Worm (Caenorhabditis elegans): ENCODE results near the gene F43G6.17.

F43G6.17 gene

ce11 chrII:11802451-11802850 is at the start of gene F43G6.17:
Gene F43G6.17, plus strand, starts transcription at chrII:11802751.
- TF ChIP-seq tab-1 (GFP tag; IDR thresholded peaks at IDR 0.05), result no peak
- no peak for TF ChIP-seq med-1 (GFP tag; optimal IDR thresholded peaks at IDR 0.05; ENCODE audit: insufficient read depth)
- TF ChIP-seq ztf-23 (GFP tag; IDR thresholded peaks at IDR 0.05), result no peak
- TF ChIP-seq flt-1 (GFP tag; IDR thresholded peaks at IDR 0.05), result no peak
- no peak for TF ChIP-seq klf-2 (GFP tag; conservative IDR thresholded peaks at IDR 0.05)
- TF ChIP-seq ref-1 (GFP tag; conservative IDR thresholded peaks at IDR 0.05), result no peak
- TF ChIP-seq cog-1 (tag; optimal IDR thresholded peaks at IDR 0.05), result no peak
- TF ChIP-seq T22C8.4 (GFP tag; IDR thresholded peaks at IDR 0.05), result no peak
- TF ChIP-seq ztf-29 (GFP tag; IDR thresholded peaks at IDR 0.05), result no peak

DNA sequence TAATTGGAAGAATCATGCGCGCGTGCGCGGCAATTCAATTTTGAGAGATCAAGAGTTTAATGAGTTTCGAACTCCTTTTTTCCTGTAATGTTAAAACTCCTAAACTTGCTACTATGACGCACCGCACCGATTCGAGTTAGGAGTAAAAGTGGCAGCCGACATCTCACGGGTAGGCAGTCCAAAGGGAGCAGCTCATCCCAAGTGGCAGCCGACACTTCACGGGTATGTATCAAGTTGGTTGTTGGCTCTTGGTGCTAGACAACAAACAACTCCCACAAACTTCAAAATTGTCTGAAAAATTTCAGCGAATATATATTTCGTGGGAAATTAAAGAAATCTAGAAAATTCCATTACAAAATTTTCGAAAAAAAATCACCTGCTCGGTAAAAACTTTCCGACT is 49.4 kb upstream of the F43G6.17 start:
- TF ChIP-seq ztf-23 (GFP tag; IDR thresholded peaks at IDR 0.05), result no peak
- TF ChIP-seq cog-1 (tag; optimal IDR thresholded peaks at IDR 0.05), result no peak
- no peak for TF ChIP-seq klf-2 (GFP tag; conservative IDR thresholded peaks at IDR 0.05)

- TF ChIP-seq ref-1 (GFP tag; conservative IDR thresholded peaks at IDR 0.05) (no peak), ztf-29 (GFP tag; IDR thresholded peaks at IDR 0.05) (no peak), T22C8.4 (GFP tag; IDR thresholded peaks at IDR 0.05) (no peak), klf-2 (GFP tag; conservative IDR thresholded peaks at IDR 0.05) (no peak)
Observed at ce11 chrII:11756684-11757107, 45.9 kb upstream of the F43G6.17 start.

DNA sequence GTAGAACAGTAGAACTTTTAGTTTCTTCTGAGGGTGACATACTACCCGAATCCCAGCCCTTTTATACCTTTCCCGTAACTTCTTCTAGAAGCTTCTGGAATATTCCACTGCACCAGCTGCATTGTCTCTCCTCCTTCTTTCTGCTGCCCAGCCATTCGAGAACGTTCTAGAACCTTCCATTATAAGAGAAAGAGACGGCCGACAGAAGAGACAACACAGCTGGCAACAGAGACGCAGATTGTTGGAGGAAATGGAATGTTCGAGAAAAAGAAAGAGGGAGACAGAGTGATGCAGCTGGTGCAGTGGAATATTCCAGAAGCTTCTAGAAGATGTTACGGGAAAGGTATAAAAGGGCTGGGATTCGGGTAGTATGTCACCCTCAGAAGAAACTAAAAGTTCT is 43.3 kb upstream of the F43G6.17 start, which contains the start of the genes F44E5.4 and F44E5.5:
F44E5.4 (minus strand) TSS at position 35 of the 400 bp plus-strand sequence.
F44E5.5 (plus strand) TSS at position 386 of the 400 bp plus-strand sequence.
- peak; percentile 91 for TF ChIP-seq ztf-23 (GFP tag; IDR thresholded peaks at IDR 0.05)
- TF ChIP-seq T22C8.4 (GFP tag; IDR thresholded peaks at IDR 0.05), result peak; percentile 66
- TF ChIP-seq cog-1 (tag; optimal IDR thresholded peaks at IDR 0.05), result peak; percentile 66
- peak; percentile 50; the same call in 1 of the 2 replicates for TF ChIP-seq ref-1 (GFP tag; conservative IDR thresholded peaks at IDR 0.05)
- TF ChIP-seq tab-1 (GFP tag; IDR thresholded peaks at IDR 0.05), result peak; percentile 61; the same call in 1 of the 2 replicates
- peak; percentile 72 for TF ChIP-seq ztf-29 (GFP tag; IDR thresholded peaks at IDR 0.05)
- peak; percentile 97 for TF ChIP-seq flt-1 (GFP tag; IDR thresholded peaks at IDR 0.05)
- peak; percentile 79 for TF ChIP-seq klf-2 (GFP tag; conservative IDR thresholded peaks at IDR 0.05)

ce11 chrII:11761806-11762512 is 40.6 kb upstream of the F43G6.17 start:
- no peak for TF ChIP-seq med-1 (GFP tag; optimal IDR thresholded peaks at IDR 0.05; ENCODE audit: insufficient read depth)
- TF ChIP-seq ztf-23 (GFP tag; IDR thresholded peaks at IDR 0.05), result no peak
- no peak for TF ChIP-seq klf-2 (GFP tag; conservative IDR thresholded peaks at IDR 0.05)
- TF ChIP-seq flt-1 (GFP tag; IDR thresholded peaks at IDR 0.05), result no peak
- TF ChIP-seq ztf-29 (GFP tag; IDR thresholded peaks at IDR 0.05), result no peak
- TF ChIP-seq ref-1 (GFP tag; conservative IDR thresholded peaks at IDR 0.05), result no peak
- no peak for TF ChIP-seq tab-1 (GFP tag; IDR thresholded peaks at IDR 0.05)
- TF ChIP-seq T22C8.4 (GFP tag; IDR thresholded peaks at IDR 0.05), result no peak
- TF ChIP-seq cog-1 (tag; optimal IDR thresholded peaks at IDR 0.05), result no peak

ce11 chrII:11765506-11766152 is 36.9 kb upstream of the F43G6.17 start:
- no peak for TF ChIP-seq flt-1 (GFP tag; IDR thresholded peaks at IDR 0.05)
- TF ChIP-seq tab-1 (GFP tag; IDR thresholded peaks at IDR 0.05), result 0 out of 2 replicates have a peak, but pooled peaks have one; percentile 28

- TF ChIP-seq klf-2 (GFP tag; conservative IDR thresholded peaks at IDR 0.05) (no peak), med-1 (GFP tag; optimal IDR thresholded peaks at IDR 0.05; ENCODE audit: insufficient read depth) (no peak)
Observed at ce11 chrII:11766472-11766871, 36.1 kb upstream of the F43G6.17 start, which contains the start of gene F44E5.2. Gene F44E5.2, plus strand, starts transcription at chrII:11766772.

- no peak for TF ChIP-seq tab-1 (GFP tag; IDR thresholded peaks at IDR 0.05)
- no peak for TF ChIP-seq klf-2 (GFP tag; conservative IDR thresholded peaks at IDR 0.05)
- TF ChIP-seq cog-1 (tag; optimal IDR thresholded peaks at IDR 0.05), result no peak
- no peak for TF ChIP-seq med-1 (GFP tag; optimal IDR thresholded peaks at IDR 0.05; ENCODE audit: insufficient read depth)
- no peak for TF ChIP-seq ztf-23 (GFP tag; IDR thresholded peaks at IDR 0.05)
- no peak for TF ChIP-seq flt-1 (GFP tag; IDR thresholded peaks at IDR 0.05)
- no peak for TF ChIP-seq ztf-29 (GFP tag; IDR thresholded peaks at IDR 0.05)
- no peak for TF ChIP-seq T22C8.4 (GFP tag; IDR thresholded peaks at IDR 0.05)
- no peak for TF ChIP-seq ref-1 (GFP tag; conservative IDR thresholded peaks at IDR 0.05)
Observed at ce11 chrII:11772364-11772763, 30.2 kb upstream of the F43G6.17 start, which contains the start of gene F44E5.15. Gene F44E5.15, plus strand, starts transcription at chrII:11772664.

DNA sequence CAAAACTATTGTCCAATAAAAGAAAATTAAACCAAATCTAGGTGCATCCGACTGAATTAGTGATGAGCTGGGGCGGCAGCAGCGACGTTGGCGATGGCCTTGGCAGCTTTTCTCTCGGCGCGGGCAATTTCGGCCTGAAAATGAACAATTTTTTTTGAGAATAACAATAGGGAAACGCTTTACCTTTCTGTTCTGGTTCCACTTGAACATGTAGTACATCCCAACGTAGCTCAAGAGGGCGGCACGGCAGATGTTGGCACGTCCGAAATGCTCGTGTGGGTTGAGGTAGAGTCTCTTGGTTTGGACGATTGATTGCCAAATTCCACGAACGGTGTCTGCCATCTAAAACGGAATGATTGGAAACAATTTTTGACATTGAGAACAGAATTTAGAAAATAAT is 28.3 kb upstream of the F43G6.17 start, which contains the start of gene F44E5.1:
F44E5.1 (minus strand) TSS at position 342 of the 400 bp plus-strand sequence.
- TF ChIP-seq T22C8.4 (GFP tag; IDR thresholded peaks at IDR 0.05) (no peak), cog-1 (tag; optimal IDR thresholded peaks at IDR 0.05) (no peak), ztf-23 (GFP tag; IDR thresholded peaks at IDR 0.05) (no peak), ref-1 (GFP tag; conservative IDR thresholded peaks at IDR 0.05) (no peak), ztf-29 (GFP tag; IDR thresholded peaks at IDR 0.05) (no peak), klf-2 (GFP tag; conservative IDR thresholded peaks at IDR 0.05) (no peak), flt-1 (GFP tag; IDR thresholded peaks at IDR 0.05) (no peak), tab-1 (GFP tag; IDR thresholded peaks at IDR 0.05) (no peak), med-1 (GFP tag; optimal IDR thresholded peaks at IDR 0.05; ENCODE audit: insufficient read depth) (no peak)
